Worm (Caenorhabditis elegans) whole organism, L2 larva: ENCODE data around the gene sru-45.

Experiments used
- crh-2 ChIP-seq: sonication (generic microtip); optimal IDR thresholded peaks from 2 replicates; lab custom pipeline; 2017; ENCODE audit warnings: missing biosample characterization, missing genetic modification characterization
- egl-27 ChIP-seq: sonication (generic microtip); optimal IDR thresholded peaks from 3 replicates; lab custom pipeline; 2017; ENCODE audit warnings: missing biosample characterization, missing genetic modification reagents, missing genetic modification characterization
- fos-1 ChIP-seq: fragments of 150-350 bp; optimal IDR thresholded peaks from 2 replicates; lab custom pipeline; 2014; ENCODE audit warnings: missing biosample characterization, missing genetic modification characterization
- gmeb-1 ChIP-seq: fragments of 150-350 bp; optimal IDR thresholded peaks from 2 replicates; lab custom pipeline; 2014; ENCODE audit warnings: missing biosample characterization, missing genetic modification characterization
- lin-13 ChIP-seq: fragments of 150-350 bp; optimal IDR thresholded peaks from 2 replicates; lab custom pipeline; 2014; ENCODE audit warnings: missing biosample characterization, missing genetic modification reagents, missing genetic modification characterization
- lsy-2 ChIP-seq, 2 experiments: fragments of 150-350 bp in 1 of 2; sonication (generic microtip) in 1 of 2; optimal IDR thresholded peaks; 2 replicates each; lab custom pipeline; 2014 to 2017; ENCODE audit warnings: missing biosample characterization in 2 of 2, missing genetic modification characterization in 2 of 2
- nhr-10 ChIP-seq: sonication (generic microtip); optimal IDR thresholded peaks from 2 replicates; lab custom pipeline; 2017; ENCODE audit warnings: missing biosample characterization, missing genetic modification characterization
- nhr-77 ChIP-seq: fragments of 150-350 bp; optimal IDR thresholded peaks from 2 replicates; lab custom pipeline; 2014; ENCODE audit warnings: missing biosample characterization, missing genetic modification characterization
- sma-9 ChIP-seq, 2 experiments: fragments of 150-350 bp in 1 of 2; sonication (generic microtip) in 1 of 2; optimal IDR thresholded peaks; 2 replicates each; lab custom pipeline; 2014 to 2016; ENCODE audit warnings: missing genetic modification characterization in 2 of 2, mild to moderate bottlenecking in 1 of 2, missing biosample characterization in 1 of 2, missing compliant biosample characterization in 1 of 2, missing genetic modification reagents in 1 of 2, moderate library complexity in 1 of 2
- zag-1 ChIP-seq: fragments of 150-350 bp; optimal IDR thresholded peaks from 2 replicates; lab custom pipeline; 2014; ENCODE audit warnings: missing biosample characterization, missing genetic modification characterization

sru-45 gene

ce11 chrV:16608478-16608877, 42.7 kb downstream of the sru-45 start:
- TF ChIP-seq gmeb-1 = no peak
- no peak for TF ChIP-seq zag-1 (tag; lab: Kevin White, UChicago)
- peak; percentile 24 for TF ChIP-seq fos-1 (tag; lab: Kevin White, UChicago)
- no peak for TF ChIP-seq nhr-10 (tag; lab: Kevin White, UChicago)

ce11 chrV:16610094-16610493, 44.4 kb downstream of the sru-45 start:
- TF ChIP-seq sma-9 (GFP tag; optimal IDR thresholded peaks at IDR 0.05; lab: Kevin White, UChicago) (peak; percentile 10), sma-9 (tag; optimal IDR thresholded peaks at IDR 0.05; lab: Kevin White, UChicago) (no peak), lsy-2 (tag; optimal IDR thresholded peaks at IDR 0.05; lab: Kevin White, UChicago) (no peak), crh-2 (peak; percentile 13), fos-1 (tag; lab: Kevin White, UChicago) (peak; percentile 84)
- TF ChIP-seq, all 48 proteins: peak for 3

ce11 chrV:16610791-16611385, 45.1 kb downstream of the sru-45 start, which contains the start of gene srw-54:
srw-54 (plus strand) TSS chrV:16611335.
- TF ChIP-seq nhr-10 (tag; lab: Kevin White, UChicago) (no peak), nhr-77 (tag; lab: Kevin White, UChicago) (no peak), egl-27 (tag; lab: Kevin White, UChicago) (no peak), lin-13 (GFP tag; lab: Kevin White, UChicago) (no peak), fos-1 (tag; lab: Kevin White, UChicago) (peak; percentile 49)
- TF ChIP-seq, all 48 proteins: peak for 1
